Worm (Caenorhabditis elegans): Measurements from ENCODE around the gene glr-7.

glr-7 gene

ce11 chrX:2370655-2371054, 49.0 kb downstream of the glr-7 start:
- TF ChIP-seq ztf-11 (tag; optimal IDR thresholded peaks at IDR 0.05) = no peak
- TF ChIP-seq mab-5 (tag; optimal IDR thresholded peaks at IDR 0.05) = no peak
- TF ChIP-seq lin-32 (GFP tag; optimal IDR thresholded peaks at IDR 0.05) = no peak
- TF ChIP-seq hlh-1 (tag; optimal IDR thresholded peaks at IDR 0.05) = no peak
- TF ChIP-seq lsy-2 (tag; optimal IDR thresholded peaks at IDR 0.05) = no peak
- TF ChIP-seq nhr-237 (tag; optimal IDR thresholded peaks at IDR 0.05) = no peak
- no peak for TF ChIP-seq nhr-76 (tag; optimal IDR thresholded peaks at IDR 0.05)

ce11 chrX:2369073-2369472, 50.6 kb downstream of the glr-7 start:
- TF ChIP-seq lin-13 (tag; optimal IDR thresholded peaks at IDR 0.05) (no peak), snpc-4 (tag; optimal IDR thresholded peaks at IDR 0.05) (no peak), lin-32 (GFP tag; optimal IDR thresholded peaks at IDR 0.05) (no peak), ceh-39 (tag; optimal IDR thresholded peaks at IDR 0.05) (no peak), mls-2 (tag; optimal IDR thresholded peaks at IDR 0.05) (no peak), ceh-43 (GFP tag; optimal IDR thresholded peaks at IDR 0.05) (no peak), ceh-83 (GFP tag; optimal IDR thresholded peaks at IDR 0.05) (no peak), mep-1 (tag; optimal IDR thresholded peaks at IDR 0.05) (no peak), ces-1 (GFP tag; optimal IDR thresholded peaks at IDR 0.05) (no peak), elt-3 (tag; optimal IDR thresholded peaks at IDR 0.05) (no peak), bed-3 (GFP tag; optimal IDR thresholded peaks at IDR 0.05) (no peak), drap-1 (GFP tag; optimal IDR thresholded peaks at IDR 0.05) (no peak), unc-120 (tag; optimal IDR thresholded peaks at IDR 0.05; ENCODE audit: poor library complexity, severe bottlenecking) (no peak)

- TF ChIP-seq sem-2 (GFP tag; optimal IDR thresholded peaks at IDR 0.05) (peak; percentile 10), mab-5 (tag; optimal IDR thresholded peaks at IDR 0.05) (no peak), drap-1 (GFP tag; optimal IDR thresholded peaks at IDR 0.05) (peak; percentile 49), mep-1 (tag; optimal IDR thresholded peaks at IDR 0.05) (peak; percentile 54), elt-1 (tag; optimal IDR thresholded peaks at IDR 0.05; ENCODE audit: borderline replicate concordance, insufficient read depth) (no peak), ztf-11 (tag; optimal IDR thresholded peaks at IDR 0.05) (peak; percentile 56), ceh-39 (tag; optimal IDR thresholded peaks at IDR 0.05) (peak; percentile 75), M03D4.4 (tag; optimal IDR thresholded peaks at IDR 0.05) (peak; percentile 15), ces-1 (GFP tag; optimal IDR thresholded peaks at IDR 0.05) (no peak), cnd-1 (tag; optimal IDR thresholded peaks at IDR 0.05) (peak; percentile 70), nhr-2 (tag; optimal IDR thresholded peaks at IDR 0.05) (peak; percentile 27), mls-2 (tag; optimal IDR thresholded peaks at IDR 0.05) (peak; percentile 51), unc-120 (tag; optimal IDR thresholded peaks at IDR 0.05; ENCODE audit: poor library complexity, severe bottlenecking) (peak; percentile 16), ham-2 (GFP tag; optimal IDR thresholded peaks at IDR 0.05) (peak; percentile 18), sptf-1 (tag; optimal IDR thresholded peaks at IDR 0.05) (peak; percentile 16), lin-32 (GFP tag; optimal IDR thresholded peaks at IDR 0.05) (no peak), pha-4 (tag; optimal IDR thresholded peaks at IDR 0.05) (peak; percentile 80)
Measured at ce11 chrX:2368042-2368814, 51.4 kb downstream of the glr-7 start.

ce11 chrX:2365890-2366289, 53.8 kb downstream of the glr-7 start, which contains the start of gene T24D8.6:
T24D8.6 (minus strand) TSS chrX:2365990.
- TF ChIP-seq nhr-237 (tag; optimal IDR thresholded peaks at IDR 0.05) (no peak), sem-2 (GFP tag; optimal IDR thresholded peaks at IDR 0.05) (no peak), ceh-83 (GFP tag; optimal IDR thresholded peaks at IDR 0.05) (no peak), lin-32 (GFP tag; optimal IDR thresholded peaks at IDR 0.05) (no peak), mab-5 (tag; optimal IDR thresholded peaks at IDR 0.05) (no peak)

- no peak for TF ChIP-seq zip-8 (tag; optimal IDR thresholded peaks at IDR 0.05)
- TF ChIP-seq hlh-1 (tag; optimal IDR thresholded peaks at IDR 0.05) = no peak
- peak; percentile 61 for TF ChIP-seq nhr-237 (tag; optimal IDR thresholded peaks at IDR 0.05)
Measured at ce11 chrX:2364703-2365299, 54.9 kb downstream of the glr-7 start.
